Fruit fly (Drosophila melanogaster) whole organism, embryonic: Measurements from ENCODE around the gene CG42710.
A peak's percentile ranks its signal among the peaks of the same experiment; 100 is the strongest.

Experiments used
- CG10267 ChIP-seq: fragments of 200-800 bp; sonication (Bioruptor generic); optimal IDR thresholded peaks from 2 replicates; lab custom pipeline; 2018; ENCODE audit warnings: missing biosample characterization, mild to moderate bottlenecking, missing genetic modification characterization, moderate library complexity
- CG10274 ChIP-seq: fragments of 200-800 bp; sonication (Bioruptor generic); optimal IDR thresholded peaks from 3 replicates; lab custom pipeline; 2017; ENCODE audit warnings: missing biosample characterization, mild to moderate bottlenecking, missing genetic modification characterization
- CG10565 ChIP-seq: fragments of 200-800 bp; sonication (Bioruptor generic); optimal IDR thresholded peaks from 3 replicates; lab custom pipeline; 2016; ENCODE audit warnings: missing biosample characterization, mild to moderate bottlenecking, missing genetic modification characterization
- CG10654 ChIP-seq: fragments of 200-800 bp; sonication (Bioruptor generic); optimal IDR thresholded peaks from 2 replicates; lab custom pipeline; 2016; ENCODE audit warnings: missing biosample characterization, missing genetic modification characterization
- CG10959 ChIP-seq: fragments of 200-800 bp; sonication (Bioruptor generic); IDR thresholded peaks from 2 replicates; pipeline ENCODE4 v1.3.6; 2022; ENCODE audit warnings: missing biosample characterization, missing genetic modification characterization
- CG10979 ChIP-seq: fragments of 200-800 bp; sonication (Bioruptor generic); optimal IDR thresholded peaks from 2 replicates; lab custom pipeline; 2018; ENCODE audit warnings: missing biosample characterization, mild to moderate bottlenecking, missing genetic modification characterization, moderate library complexity
- CG11560 ChIP-seq: fragments of 200-800 bp; sonication (Bioruptor generic); IDR thresholded peaks from 3 replicates; pipeline ENCODE4 v1.3.6; 2022; ENCODE audit warnings: missing biosample characterization, missing genetic modification characterization
- CG12104 ChIP-seq: fragments of 200-800 bp; sonication (Bioruptor generic); optimal IDR thresholded peaks from 3 replicates; lab custom pipeline; 2016; ENCODE audit warnings: missing biosample characterization, missing genetic modification characterization
- CG15601 ChIP-seq: fragments of 200-800 bp; sonication (Bioruptor generic); optimal IDR thresholded peaks from 3 replicates; lab custom pipeline; 2019; ENCODE audit warnings: missing biosample characterization, mild to moderate bottlenecking, missing genetic modification characterization, moderate library complexity
- CG17829 ChIP-seq: fragments of 200-800 bp; optimal IDR thresholded peaks from 2 replicates; lab custom pipeline; 2019; ENCODE audit warnings: missing biosample characterization, mild to moderate bottlenecking, missing genetic modification characterization, moderate library complexity
- CG1792 ChIP-seq: fragments of 200-800 bp; sonication (Bioruptor generic); optimal IDR thresholded peaks from 2 replicates; lab custom pipeline; 2016; ENCODE audit warnings: missing biosample characterization, missing genetic modification characterization
- CG2199 ChIP-seq: fragments of 200-800 bp; sonication (Bioruptor generic); IDR thresholded peaks from 3 replicates; pipeline ENCODE4 v1.3.6; 2022; ENCODE audit warnings: missing biosample characterization, missing genetic modification characterization
- CG31388 ChIP-seq: fragments of 200-800 bp; sonication (Bioruptor generic); optimal IDR thresholded peaks from 2 replicates; lab custom pipeline; 2016; ENCODE audit warnings: missing biosample characterization, missing genetic modification characterization
- CG4854 ChIP-seq: fragments of 200-800 bp; sonication (Bioruptor generic); optimal IDR thresholded peaks from 2 replicates; lab custom pipeline; 2016; ENCODE audit warnings: missing biosample characterization, missing genetic modification characterization, inconsistent platforms
- CG6689 ChIP-seq: fragments of 200-800 bp; sonication (Bioruptor generic); IDR thresholded peaks from 2 replicates; pipeline ENCODE4 v1.3.6; 2022; ENCODE audit warnings: missing biosample characterization, missing genetic modification characterization
- CG7357 ChIP-seq: fragments of 200-800 bp; sonication (Bioruptor generic); IDR thresholded peaks from 3 replicates; pipeline ENCODE4 v1.3.6; 2022; ENCODE audit warnings: missing biosample characterization, missing genetic modification characterization
- CG7839 ChIP-seq: fragments of 200-800 bp; sonication (Bioruptor generic); optimal IDR thresholded peaks from 3 replicates; lab custom pipeline; 2018; ENCODE audit warnings: missing biosample characterization, mild to moderate bottlenecking, missing genetic modification characterization, moderate library complexity
- CG8944 ChIP-seq: fragments of 200-800 bp; sonication (Bioruptor generic); optimal IDR thresholded peaks from 3 replicates; lab custom pipeline; 2016; ENCODE audit warnings: missing biosample characterization, missing genetic modification characterization
- Dek ChIP-seq: fragments of 200-800 bp; sonication (Bioruptor generic); optimal IDR thresholded peaks from 3 replicates; lab custom pipeline; 2019; ENCODE audit warnings: missing biosample characterization, mild to moderate bottlenecking, missing genetic modification characterization, moderate library complexity
- Dip2 ChIP-seq: fragments of 200-800 bp; sonication (Bioruptor generic); IDR thresholded peaks from 2 replicates; pipeline ENCODE4 v1.3.6; 2022; ENCODE audit warnings: missing biosample characterization, missing genetic modification characterization
- HmgD ChIP-seq: fragments of 200-800 bp; sonication (Bioruptor generic); optimal IDR thresholded peaks from 3 replicates; lab custom pipeline; 2016; ENCODE audit warnings: missing biosample characterization, missing genetic modification characterization
- Kr ChIP-seq: fragments of 200-800 bp; sonication (Bioruptor generic); optimal IDR thresholded peaks from 2 replicates; lab custom pipeline; 2017; ENCODE audit warnings: missing biosample characterization, mild to moderate bottlenecking, missing genetic modification characterization
- Mad ChIP-seq: fragments of 200-800 bp; sonication (Bioruptor generic); optimal IDR thresholded peaks from 2 replicates; lab custom pipeline; 2016; ENCODE audit warnings: missing biosample characterization, missing genetic modification characterization
- Meics ChIP-seq: fragments of 200-800 bp; sonication (Bioruptor generic); optimal IDR thresholded peaks from 2 replicates; lab custom pipeline; 2017; ENCODE audit warnings: missing biosample characterization, mild to moderate bottlenecking, missing genetic modification characterization
- PHDP ChIP-seq: fragments of 200-800 bp; sonication (Bioruptor generic); optimal IDR thresholded peaks from 3 replicates; lab custom pipeline; 2018; ENCODE audit warnings: missing biosample characterization, mild to moderate bottlenecking, missing genetic modification characterization, moderate library complexity
- Pdp1 ChIP-seq, 2 experiments: fragments of 200-800 bp; sonication (Bioruptor generic); optimal IDR thresholded peaks; 3 replicates each; lab custom pipeline; 2016; ENCODE audit warnings: missing biosample characterization in 2 of 2, missing genetic modification characterization in 2 of 2, mild to moderate bottlenecking in 1 of 2, moderate library complexity in 1 of 2
- Rx ChIP-seq: fragments of 200-800 bp; sonication (Bioruptor generic); IDR thresholded peaks from 2 replicates; pipeline ENCODE4 v1.3.6; 2022; ENCODE audit warnings: missing biosample characterization, missing genetic modification characterization
- Sry-β ChIP-seq: fragments of 200-800 bp; sonication (Bioruptor generic); optimal IDR thresholded peaks from 2 replicates; lab custom pipeline; 2018; ENCODE audit warnings: missing biosample characterization, mild to moderate bottlenecking, missing genetic modification characterization, moderate library complexity
- ab ChIP-seq: fragments of 200-800 bp; sonication (Bioruptor generic); optimal IDR thresholded peaks from 2 replicates; lab custom pipeline; 2016; ENCODE audit warnings: missing biosample characterization, missing genetic modification characterization
- aop ChIP-seq: fragments of 200-800 bp; sonication (Bioruptor generic); IDR thresholded peaks from 2 replicates; pipeline ENCODE4 v1.3.6; 2022; ENCODE audit warnings: missing biosample characterization, missing genetic modification characterization
- bbx ChIP-seq: fragments of 200-800 bp; sonication (Bioruptor generic); IDR thresholded peaks from 2 replicates; pipeline ENCODE4 v1.3.6; 2022; ENCODE audit warnings: missing biosample characterization, missing genetic modification characterization; ENCODE audit not compliant: partially characterized antibody
- cas ChIP-seq: fragments of 200-800 bp; sonication (Bioruptor generic); IDR thresholded peaks from 2 replicates; pipeline ENCODE4 v1.3.6; 2022; ENCODE audit warnings: missing biosample characterization, missing genetic modification characterization
- chn ChIP-seq: fragments of 200-800 bp; sonication (Bioruptor generic); optimal IDR thresholded peaks from 2 replicates; lab custom pipeline; 2016; ENCODE audit warnings: missing biosample characterization, missing genetic modification characterization
- gro ChIP-seq: fragments of 200-800 bp; sonication (Bioruptor generic); optimal IDR thresholded peaks from 2 replicates; lab custom pipeline; 2016; ENCODE audit warnings: missing biosample characterization, missing genetic modification characterization
- hb ChIP-seq: fragments of 200-800 bp; sonication (Bioruptor generic); IDR thresholded peaks from 3 replicates; pipeline ENCODE4 v1.3.6; 2022; ENCODE audit warnings: missing biosample characterization, missing genetic modification characterization; ENCODE audit not compliant: partially characterized antibody
- hkb ChIP-seq, 2 experiments: fragments of 200-800 bp in 1 of 2; fragments of >200 bp in 1 of 2; sonication (Bioruptor generic) in 1 of 2; IDR thresholded peaks in 1 of 2; optimal IDR thresholded peaks in 1 of 2; 2 replicates each; pipeline versions ENCODE4 v1.3.6 to Lab custom; 2017 to 2022; ENCODE audit warnings: missing biosample characterization in 1 of 2, missing genetic modification characterization in 1 of 2
- jumu ChIP-seq: fragments of 200-800 bp; sonication (Bioruptor generic); optimal IDR thresholded peaks from 3 replicates; lab custom pipeline; 2016; ENCODE audit warnings: missing biosample characterization, missing genetic modification characterization
- lab ChIP-seq: fragments of 200-800 bp; sonication (Bioruptor generic); optimal IDR thresholded peaks from 3 replicates; lab custom pipeline; 2017; ENCODE audit warnings: missing biosample characterization, missing genetic modification characterization, mild to moderate bottlenecking, moderate library complexity, missing genetic modification reagents
- luna ChIP-seq: fragments of 200-800 bp; sonication (Bioruptor generic); optimal IDR thresholded peaks from 2 replicates; lab custom pipeline; 2016; ENCODE audit warnings: missing biosample characterization, missing genetic modification characterization
- nau ChIP-seq: fragments of 200-800 bp; sonication (Bioruptor generic); optimal IDR thresholded peaks from 3 replicates; lab custom pipeline; 2017; ENCODE audit warnings: missing biosample characterization, mild to moderate bottlenecking, missing genetic modification characterization, missing genetic modification reagents
- odd ChIP-seq: fragments of 200-800 bp; sonication (Bioruptor generic); optimal IDR thresholded peaks from 2 replicates; lab custom pipeline; 2017; ENCODE audit warnings: missing biosample characterization, mild to moderate bottlenecking, missing genetic modification characterization
- org-1 ChIP-seq: fragments of 200-800 bp; sonication (Bioruptor generic); optimal IDR thresholded peaks from 2 replicates; lab custom pipeline; 2017; ENCODE audit warnings: missing biosample characterization, missing genetic modification characterization
- phol ChIP-seq: fragments of 200-800 bp; sonication (Bioruptor generic); optimal IDR thresholded peaks from 3 replicates; lab custom pipeline; 2018; ENCODE audit warnings: missing biosample characterization, mild to moderate bottlenecking, missing genetic modification characterization, moderate library complexity
- so ChIP-seq: fragments of 200-800 bp; sonication (Bioruptor generic); IDR thresholded peaks from 3 replicates; pipeline ENCODE4 v1.3.6; 2022; ENCODE audit warnings: missing biosample characterization, missing genetic modification characterization
- usp ChIP-seq: fragments of >200 bp; optimal IDR thresholded peaks from 2 replicates; lab custom pipeline; 2017; ENCODE audit warnings: missing biosample characterization, missing genetic modification characterization
- vfl ChIP-seq: fragments of 200-800 bp; sonication (Bioruptor generic); optimal IDR thresholded peaks from 2 replicates; lab custom pipeline; 2016; ENCODE audit warnings: missing biosample characterization, missing genetic modification characterization
- wek ChIP-seq: fragments of 200-800 bp; sonication (Bioruptor generic); optimal IDR thresholded peaks from 3 replicates; lab custom pipeline; 2018; ENCODE audit warnings: missing biosample characterization, mild to moderate bottlenecking, missing genetic modification characterization, moderate library complexity
- zf30C ChIP-seq: fragments of 200-800 bp; sonication (Bioruptor generic); optimal IDR thresholded peaks from 3 replicates; lab custom pipeline; 2018; ENCODE audit warnings: missing biosample characterization, mild to moderate bottlenecking, missing genetic modification characterization
- zfh1 ChIP-seq: fragments of 200-800 bp; sonication (Bioruptor generic); IDR thresholded peaks from 3 replicates; pipeline ENCODE4 v1.3.6; 2022; ENCODE audit warnings: missing biosample characterization, missing genetic modification characterization

CG42710 gene

dm6 chr2L:8739984-8740756 lies 42.1 kb downstream of the CG42710 start, which contains the start of gene raw (continued):
- TF ChIP-seq Sry-β (GFP tag; lab: Kevin White, UChicago) (no peak), CG10979 (tag; lab: Kevin White, UChicago) (no peak), luna (GFP tag; lab: Kevin White, UChicago) (no peak), odd (GFP tag; lab: Kevin White, UChicago) (no peak), org-1 (GFP tag; lab: Kevin White, UChicago) (no peak), CG8944 (GFP tag; lab: Kevin White, UChicago) (no peak), cas (GFP tag; lab: Robert Waterston, UW) (no peak), Dip2 (no peak), CG11560 (tag; lab: Robert Waterston, UW) (no peak), nau (GFP tag; lab: Kevin White, UChicago) (peak; percentile 27), CG10565 (GFP tag; lab: Kevin White, UChicago) (no peak), jumu (GFP tag; lab: Kevin White, UChicago) (no peak), chn (GFP tag; lab: Kevin White, UChicago) (no peak), CG10267 (tag; lab: Kevin White, UChicago) (no peak), CG4854 (GFP tag; lab: Kevin White, UChicago) (peak; percentile 4), bbx (GFP tag; lab: Robert Waterston, UW) (0 out of 2 replicates have a peak, but pooled peaks have one; percentile 19), gro (peak; percentile 17), Mad (GFP tag; lab: Kevin White, UChicago) (no peak), Rx (GFP tag; lab: Robert Waterston, UW) (no peak), Dek (tag; lab: Kevin White, UChicago) (no peak), ab (no peak), CG10959 (GFP tag; lab: Robert Waterston, UW) (no peak), lab (GFP tag; lab: Kevin White, UChicago) (peak; percentile 42), so (no peak)

DNA sequence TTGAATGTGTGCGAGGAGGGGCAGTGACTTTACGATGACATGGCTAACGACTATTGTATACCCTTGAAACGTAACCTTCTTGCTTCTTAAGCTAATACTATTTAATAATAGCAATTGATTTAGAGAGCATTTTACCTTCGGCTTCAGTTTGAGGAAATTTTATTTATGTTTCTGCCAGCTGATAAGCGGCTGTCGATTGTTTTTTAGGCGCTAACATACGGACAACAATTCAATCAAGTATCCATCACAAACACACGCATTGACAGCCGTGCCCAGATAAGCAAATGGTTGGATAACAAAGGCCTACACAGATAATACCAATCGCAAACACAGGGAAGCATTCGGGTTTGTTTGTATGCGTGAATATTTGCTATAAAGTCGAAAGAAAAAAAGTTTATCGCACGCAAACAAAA lies 44.0 kb downstream of the CG42710 start:
- TF ChIP-seq CG6689 (GFP tag; lab: Robert Waterston, UW) (peak; percentile 61), usp (no peak), CG15601 (tag; lab: Kevin White, UChicago) (peak; percentile 11), phol (peak; percentile 22), HmgD (GFP tag; lab: Kevin White, UChicago) (no peak), CG7839 (peak; percentile 47), CG1792 (no peak), CG10274 (GFP tag; lab: Kevin White, UChicago) (peak; percentile 5), CG31388 (no peak), CG17829 (tag; lab: Kevin White, UChicago) (peak; percentile 18), zfh1 (GFP tag; lab: Robert Waterston, UW) (0 out of 3 replicates have a peak, but pooled peaks have one; percentile 18), PHDP (peak; percentile 59), aop (GFP tag; lab: Robert Waterston, UW) (no peak), Kr (GFP tag; lab: Kevin White, UChicago) (no peak), Pdp1 (GFP tag; optimal IDR thresholded peaks at IDR 0.05; lab: Kevin White, UChicago) (peak; percentile 14 to 90), CG7357 (GFP tag; lab: Robert Waterston, UW) (0 out of 3 replicates have a peak, but pooled peaks have one; percentile 26), zf30C (GFP tag; lab: Kevin White, UChicago) (no peak), vfl (GFP tag; lab: Kevin White, UChicago) (no peak), CG2199 (no peak), wek (GFP tag; lab: Kevin White, UChicago) (no peak), hb (GFP tag; lab: Robert Waterston, UW) (no peak), CG10654 (GFP tag; lab: Kevin White, UChicago) (no peak), CG12104 (GFP tag; lab: Kevin White, UChicago) (no peak), Meics (GFP tag; lab: Kevin White, UChicago) (peak; percentile 52), hkb (optimal IDR thresholded peaks at IDR 0.05; lab: Kevin White, UChicago) (no peak), hkb (GFP tag; IDR thresholded peaks at IDR 0.05; lab: Robert Waterston, UW) (peak; percentile 26; the same call in 1 of the 2 replicates)
